Worm (Caenorhabditis elegans): ENCODE data around the gene puf-6.

DNA sequence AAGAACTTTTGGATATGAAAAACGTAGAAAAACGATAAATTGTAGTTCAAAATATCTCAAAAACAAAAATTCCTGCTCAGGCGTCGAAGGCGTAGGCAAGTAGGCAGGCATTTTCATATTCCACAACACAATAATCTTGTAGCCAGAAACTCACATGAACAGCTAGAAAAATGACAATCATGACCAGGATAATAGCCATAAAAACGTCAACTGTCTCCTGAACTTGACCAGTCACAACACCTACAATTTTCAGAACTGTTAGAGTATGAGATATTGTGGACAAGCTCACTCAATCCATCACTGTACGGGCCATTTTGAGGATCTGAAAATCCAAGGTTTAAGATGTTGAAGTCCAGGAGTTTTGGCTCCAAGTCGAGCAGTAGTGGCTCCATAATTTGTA lies 45.8 kb downstream of the puf-6 start, which contains the start of gene Y38F1A.7:
- no peak for TF ChIP-seq hmg-4 (GFP tag; optimal IDR thresholded peaks at IDR 0.05)
- no peak for TF ChIP-seq F13C5.2 (tag; optimal IDR thresholded peaks at IDR 0.05)
- no peak for TF ChIP-seq B0310.2 (tag; optimal IDR thresholded peaks at IDR 0.05)
- no peak for TF ChIP-seq ama-1 (optimal IDR thresholded peaks at IDR 0.05)
- TF ChIP-seq ceh-13 (GFP tag; optimal IDR thresholded peaks at IDR 0.05): no peak
- TF ChIP-seq ceh-36 (tag; optimal IDR thresholded peaks at IDR 0.05): no peak
- TF ChIP-seq tbx-11 (GFP tag; IDR thresholded peaks at IDR 0.05): no peak
- no peak for TF ChIP-seq ets-7 (tag; optimal IDR thresholded peaks at IDR 0.05)
- no peak for TF ChIP-seq scrt-1 (GFP tag; IDR thresholded peaks at IDR 0.05)
- TF ChIP-seq flt-1 (GFP tag; IDR thresholded peaks at IDR 0.05): no peak
